Worm (Caenorhabditis elegans): ENCODE results near the gene T10C6.6.

ce11 chrV:16043686-16044085 is 19.6 kb downstream of the T10C6.6 start:
- TF ChIP-seq flt-1 (GFP tag; IDR thresholded peaks at IDR 0.05) = no peak
- TF ChIP-seq ztf-29 (GFP tag; IDR thresholded peaks at IDR 0.05) = no peak
- no peak for TF ChIP-seq ztf-23 (GFP tag; IDR thresholded peaks at IDR 0.05)
- TF ChIP-seq T22C8.4 (GFP tag; IDR thresholded peaks at IDR 0.05) = no peak
- no peak for TF ChIP-seq ref-1 (GFP tag; conservative IDR thresholded peaks at IDR 0.05)

Data from whole organism, midembryonic.